Worm (Caenorhabditis elegans): ENCODE results near the gene C25E10.12.

The C25E10.12 gene

DNA sequence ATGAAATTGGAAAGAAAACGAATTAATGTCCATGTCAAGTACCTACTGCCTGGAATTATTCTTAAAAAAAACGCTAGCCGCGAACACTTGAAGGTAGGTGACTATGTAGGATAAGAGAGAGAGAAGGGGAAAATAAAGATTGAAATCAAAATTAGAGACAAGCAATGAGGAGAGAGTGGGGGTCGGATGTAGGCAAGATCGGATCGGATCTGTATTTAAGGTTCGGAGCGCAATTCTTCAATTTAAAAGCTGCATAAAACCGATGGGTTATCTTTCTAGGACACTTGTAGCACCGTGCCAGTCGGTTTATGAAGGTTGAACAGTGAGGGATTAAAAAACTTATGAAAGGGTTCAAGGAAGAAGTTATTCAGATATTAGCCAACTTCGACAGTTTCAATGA, 893 bp upstream of the C25E10.12 start:
- TF ChIP-seq crh-2 (tag; optimal IDR thresholded peaks at IDR 0.05), result no peak
- no peak for TF ChIP-seq C34F6.9 (tag; optimal IDR thresholded peaks at IDR 0.05)
- TF ChIP-seq nhr-129 (tag; optimal IDR thresholded peaks at IDR 0.05), result no peak
- TF ChIP-seq ztf-4 (tag; optimal IDR thresholded peaks at IDR 0.05), result no peak
- TF ChIP-seq nhr-25 (tag; optimal IDR thresholded peaks at IDR 0.05), result peak; percentile 27

DNA sequence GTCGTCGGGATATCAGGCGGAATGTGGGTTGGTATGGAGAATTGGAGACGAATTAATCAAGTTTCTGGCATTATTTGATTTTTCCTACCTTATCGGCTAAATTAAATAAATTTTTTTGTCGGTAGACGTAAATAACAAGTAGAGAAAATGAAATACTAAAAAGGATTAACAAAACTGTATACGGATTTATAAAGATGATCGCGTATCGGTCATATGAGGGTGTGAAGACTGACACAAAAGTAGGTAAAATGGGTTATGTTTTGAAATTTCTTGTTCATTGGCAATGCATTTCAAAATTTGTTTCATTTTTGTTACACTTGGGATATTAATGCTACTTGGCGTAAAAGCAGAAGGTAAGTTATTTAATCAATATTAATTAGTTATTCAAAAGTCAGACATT, 2.8 kb downstream of the C25E10.12 start, which contains the start of the genes C25E10.16 and C25E10.13:
TSS of gene C25E10.16 (minus strand) at position 101 of the 400 bp plus-strand sequence.
TSS of gene C25E10.13 (plus strand) at position 256 of the 400 bp plus-strand sequence.
- no peak for TF ChIP-seq sma-3 (GFP tag; optimal IDR thresholded peaks at IDR 0.05)
- no peak for TF ChIP-seq ztf-4 (tag; optimal IDR thresholded peaks at IDR 0.05)
- no peak for TF ChIP-seq lin-13 (GFP tag; optimal IDR thresholded peaks at IDR 0.05)

DNA sequence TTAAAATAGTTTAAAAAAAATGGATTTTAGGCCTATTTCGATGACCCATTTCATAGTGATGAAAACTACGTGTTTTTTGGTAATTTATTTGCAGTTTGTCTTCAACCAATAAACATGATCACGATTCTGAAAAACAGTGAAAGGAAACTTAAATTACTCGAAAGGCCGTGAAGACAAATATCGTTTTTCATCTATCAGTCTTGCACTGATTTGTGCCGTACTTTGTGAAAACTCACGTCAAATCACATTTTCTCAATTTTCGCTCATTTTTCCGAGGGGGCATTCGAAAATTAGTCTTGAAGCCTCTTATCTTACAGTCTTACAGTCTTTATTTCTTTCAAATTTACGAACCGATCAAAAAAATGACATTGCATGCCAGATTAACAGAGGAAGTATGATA, 3.6 kb downstream of the C25E10.12 start, which contains the start of gene C25E10.11:
TSS of gene C25E10.11 (minus strand) at position 101 of the 400 bp plus-strand sequence.
- TF ChIP-seq unc-62 (GFP tag; optimal IDR thresholded peaks at IDR 0.05) (no peak), ama-1 (optimal IDR thresholded peaks at IDR 0.05) (no peak), lin-39 (tag; optimal IDR thresholded peaks at IDR 0.05) (no peak), nhr-237 (tag; optimal IDR thresholded peaks at IDR 0.05) (no peak), aly-2 (tag; optimal IDR thresholded peaks at IDR 0.05) (no peak), ztf-4 (tag; optimal IDR thresholded peaks at IDR 0.05) (no peak), alr-1 (tag; optimal IDR thresholded peaks at IDR 0.05) (no peak), zag-1 (tag; optimal IDR thresholded peaks at IDR 0.05) (no peak)

DNA sequence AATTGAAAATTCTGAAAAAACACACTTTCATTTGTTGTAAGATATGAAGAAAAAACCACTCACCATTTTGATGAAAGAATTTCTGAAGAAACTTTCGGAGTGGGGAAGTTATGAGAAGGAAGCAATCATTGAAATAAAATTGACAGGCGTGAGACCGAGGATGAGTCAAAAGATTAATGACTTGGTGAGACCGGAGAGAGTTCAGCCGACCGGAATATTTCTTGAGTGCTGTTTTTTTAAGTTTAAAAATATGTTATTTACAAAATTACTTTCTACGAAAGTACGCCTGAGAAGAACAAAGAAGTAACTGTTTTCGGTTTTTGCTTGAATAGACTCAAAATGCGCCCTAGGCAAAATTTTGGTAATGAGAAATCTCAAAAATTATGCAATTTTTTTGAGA, 6.0 kb downstream of the C25E10.12 start, which contains the start of gene C25E10.10:
TSS of gene C25E10.10 (minus strand) at position 101 of the 400 bp plus-strand sequence.
- TF ChIP-seq ceh-16 (tag; optimal IDR thresholded peaks at IDR 0.05) (no peak), mbf-1 (tag; optimal IDR thresholded peaks at IDR 0.05) (no peak), blmp-1 (tag; optimal IDR thresholded peaks at IDR 0.05; ENCODE audit: insufficient read depth) (no peak), zag-1 (tag; optimal IDR thresholded peaks at IDR 0.05) (no peak), fos-1 (tag; optimal IDR thresholded peaks at IDR 0.05) (no peak), nhr-23 (tag; optimal IDR thresholded peaks at IDR 0.05) (no peak), nhr-129 (tag; optimal IDR thresholded peaks at IDR 0.05) (no peak), nhr-6 (tag; optimal IDR thresholded peaks at IDR 0.05) (no peak), lin-11 (tag; optimal IDR thresholded peaks at IDR 0.05) (no peak), skn-1 (tag; optimal IDR thresholded peaks at IDR 0.05) (no peak), unc-62 (GFP tag; optimal IDR thresholded peaks at IDR 0.05) (no peak), ztf-11 (tag; optimal IDR thresholded peaks at IDR 0.05) (no peak), sma-9 (GFP tag; optimal IDR thresholded peaks at IDR 0.05) (no peak), sma-9 (tag; optimal IDR thresholded peaks at IDR 0.05) (no peak), peb-1 (tag; optimal IDR thresholded peaks at IDR 0.05) (no peak), mab-5 (tag; optimal IDR thresholded peaks at IDR 0.05) (no peak), lsy-2 (tag; optimal IDR thresholded peaks at IDR 0.05) (no peak), ceh-82 (tag; optimal IDR thresholded peaks at IDR 0.05) (no peak)

DNA sequence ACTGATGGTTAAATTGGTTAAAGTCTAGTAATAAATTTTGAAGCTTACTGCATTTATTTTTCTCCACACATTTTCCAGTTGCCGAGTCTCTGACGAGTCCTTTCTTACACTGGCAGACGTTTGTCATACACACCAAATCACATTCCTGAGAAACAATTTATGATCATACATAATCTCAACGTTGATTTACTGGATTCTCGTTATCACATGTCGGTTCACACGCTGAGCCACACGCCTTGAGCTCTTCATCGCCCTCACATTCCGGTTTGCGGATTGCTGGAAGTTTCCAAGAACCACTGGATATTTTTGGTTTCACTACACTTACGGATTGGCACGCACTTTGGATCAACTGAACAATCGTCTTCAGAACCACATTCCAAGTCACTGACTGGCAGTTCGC, 6.6 kb downstream of the C25E10.12 start:
- TF ChIP-seq nhr-21 (tag; optimal IDR thresholded peaks at IDR 0.05) (peak; percentile 11), aly-2 (tag; optimal IDR thresholded peaks at IDR 0.05) (no peak)

DNA sequence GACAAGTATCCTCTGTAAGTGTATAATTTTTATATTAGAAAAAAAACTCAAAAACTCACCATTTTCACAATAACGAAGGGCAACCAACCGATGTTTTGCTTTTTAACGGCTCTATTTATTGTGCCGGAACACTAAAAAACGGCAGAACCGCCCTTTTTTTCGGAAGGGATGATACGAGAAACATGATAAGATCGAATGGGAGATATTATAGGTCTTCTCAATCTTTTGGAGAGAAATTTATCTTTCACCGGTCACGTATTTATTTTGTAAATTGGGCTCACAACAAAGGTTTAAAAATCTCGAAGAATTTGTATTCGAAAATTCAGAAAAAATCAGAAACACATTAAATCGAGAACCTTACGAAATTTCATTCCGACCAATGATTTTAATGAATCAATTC, 7.5 kb downstream of the C25E10.12 start, which contains the start of gene swm-1:
TSS of gene swm-1 (minus strand) at position 101 of the 400 bp plus-strand sequence.
- TF ChIP-seq nhr-25 (tag; optimal IDR thresholded peaks at IDR 0.05) (no peak), zag-1 (tag; optimal IDR thresholded peaks at IDR 0.05) (no peak), nhr-77 (tag; optimal IDR thresholded peaks at IDR 0.05) (no peak), lin-39 (tag; optimal IDR thresholded peaks at IDR 0.05) (no peak), dmd-4 (tag; optimal IDR thresholded peaks at IDR 0.05) (no peak), blmp-1 (tag; optimal IDR thresholded peaks at IDR 0.05; ENCODE audit: insufficient read depth) (no peak), nhr-21 (tag; optimal IDR thresholded peaks at IDR 0.05) (no peak), snpc-4 (tag; optimal IDR thresholded peaks at IDR 0.05) (no peak), nhr-6 (tag; optimal IDR thresholded peaks at IDR 0.05) (no peak), mab-5 (tag; optimal IDR thresholded peaks at IDR 0.05) (no peak), nhr-237 (tag; optimal IDR thresholded peaks at IDR 0.05) (no peak), egl-27 (tag; optimal IDR thresholded peaks at IDR 0.05) (no peak), sem-4 (tag; optimal IDR thresholded peaks at IDR 0.05) (no peak), nhr-23 (tag; optimal IDR thresholded peaks at IDR 0.05) (no peak), unc-62 (GFP tag; optimal IDR thresholded peaks at IDR 0.05) (no peak), nhr-11 (tag; optimal IDR thresholded peaks at IDR 0.05) (no peak)
